Fruit fly (Drosophila melanogaster): Measurements from ENCODE around the gene CG8188.

Gene CG8188

dm6 chrX:17751658-17752057 is 48.8 kb upstream of the CG8188 start (continued):
- TF ChIP-seq dpn (GFP tag; optimal IDR thresholded peaks at IDR 0.05) (peak; percentile 59 to 64), Xrp1 (GFP tag; IDR thresholded peaks at IDR 0.05) (no peak), Lim3 (GFP tag; IDR thresholded peaks at IDR 0.05) (no peak), sna (GFP tag; IDR thresholded peaks at IDR 0.05; ENCODE audit: partially characterized antibody) (no peak), CG11696 (GFP tag; IDR thresholded peaks at IDR 0.05) (no peak), row (GFP tag; IDR thresholded peaks at IDR 0.05) (0 out of 3 replicates have a peak, but pooled peaks have one; percentile 13), CG17328 (GFP tag; IDR thresholded peaks at IDR 0.05) (no peak), CG5953 (GFP tag; IDR thresholded peaks at IDR 0.05) (0 out of 2 replicates have a peak, but pooled peaks have one; percentile 14), pho (GFP tag; optimal IDR thresholded peaks at IDR 0.05) (peak; percentile 53), toy (GFP tag; IDR thresholded peaks at IDR 0.05) (no peak), bab2 (GFP tag; optimal IDR thresholded peaks at IDR 0.05) (peak; percentile 50), HLH4C (GFP tag; IDR thresholded peaks at IDR 0.05; ENCODE audit: partially characterized antibody) (no peak), CG9215 (GFP tag; IDR thresholded peaks at IDR 0.05) (peak; percentile 24; the same call in 1 of the 2 replicates), Nf-YC (tag; optimal IDR thresholded peaks at IDR 0.05) (peak; percentile 50), CG32772 (GFP tag; IDR thresholded peaks at IDR 0.05) (peak; percentile 41), aop (GFP tag; IDR thresholded peaks at IDR 0.05) (no peak), insv (GFP tag; optimal IDR thresholded peaks at IDR 0.05) (peak in 1 of 2 experiments; percentile 61), CG34422 (GFP tag; IDR thresholded peaks at IDR 0.05) (peak; percentile 10; the same call in 1 of the 3 replicates), org-1 (GFP tag; optimal IDR thresholded peaks at IDR 0.05) (no peak), CG16815 (GFP tag; optimal IDR thresholded peaks at IDR 0.05) (peak; percentile 9), tap (tag; optimal IDR thresholded peaks at IDR 0.05) (no peak), CG14014 (GFP tag; IDR thresholded peaks at IDR 0.05) (no peak), CG13123 (GFP tag; optimal IDR thresholded peaks at IDR 0.05) (no peak), CG3838 (GFP tag; optimal IDR thresholded peaks at IDR 0.05) (no peak), CG42726 (GFP tag; IDR thresholded peaks at IDR 0.05; ENCODE audit: partially characterized antibody) (peak; percentile 81), Six4 (GFP tag; optimal IDR thresholded peaks at IDR 0.05) (no peak), E2f2 (GFP tag; IDR thresholded peaks at IDR 0.05) (no peak), gcm (GFP tag; optimal IDR thresholded peaks at IDR 0.05) (no peak), CG8478 (optimal IDR thresholded peaks at IDR 0.05) (peak; percentile 79), disco-r (GFP tag; optimal IDR thresholded peaks at IDR 0.05) (no peak), CG4707 (GFP tag; optimal IDR thresholded peaks at IDR 0.05) (no peak), CG17912 (GFP tag; optimal IDR thresholded peaks at IDR 0.05) (peak; percentile 15), Mad (GFP tag; optimal IDR thresholded peaks at IDR 0.05) (no peak), prd (optimal IDR thresholded peaks at IDR 0.05) (no peak), prd (GFP tag; IDR thresholded peaks at IDR 0.05) (peak; percentile 55; the same call in 1 of the 3 replicates), sens (GFP tag) (peak; percentile 3), Mrtf (GFP tag; IDR thresholded peaks at IDR 0.05) (peak; percentile 33; the same call in 1 of the 3 replicates), ranshi (GFP tag; IDR thresholded peaks at IDR 0.05) (no peak; the same call in 1 of the 2 replicates), CG3065 (GFP tag; optimal IDR thresholded peaks at IDR 0.05) (no peak), CG3847 (GFP tag; IDR thresholded peaks at IDR 0.05) (peak; percentile 53), NK7.1 (GFP tag; optimal IDR thresholded peaks at IDR 0.05) (no peak), Kr (GFP tag; optimal IDR thresholded peaks at IDR 0.05) (no peak), grau (tag; optimal IDR thresholded peaks at IDR 0.05) (peak; percentile 52), Bgb (GFP tag; IDR thresholded peaks at IDR 0.05; ENCODE audit: partially characterized antibody) (peak; percentile 79), B-H1 (GFP tag; IDR thresholded peaks at IDR 0.05) (no peak), CG34224 (GFP tag; IDR thresholded peaks at IDR 0.05; ENCODE audit: partially characterized antibody) (no peak), H15 (GFP tag; IDR thresholded peaks at IDR 0.05) (peak; percentile 54; the same call in 1 of the 3 replicates), CG31365 (tag; optimal IDR thresholded peaks at IDR 0.05) (peak; percentile 32), Doc2 (GFP tag; IDR thresholded peaks at IDR 0.05) (no peak), Hr3 (GFP tag; optimal IDR thresholded peaks at IDR 0.05) (peak; percentile 49), CG12391 (tag; optimal IDR thresholded peaks at IDR 0.05) (peak; percentile 30), zen (tag; optimal IDR thresholded peaks at IDR 0.05) (peak; percentile 19), CG6654 (GFP tag; optimal IDR thresholded peaks at IDR 0.05) (no peak)
